Worm (Caenorhabditis elegans) whole organism, late embryonic: ENCODE measurements around the gene K01D12.9.

Experiments used
- C38D4.7 ChIP-seq: fragments of 200-800 bp; sonication (Bioruptor generic); optimal IDR thresholded peaks from 2 replicates; lab custom pipeline; 2018; ENCODE audit warnings: mild to moderate bottlenecking, missing genetic modification characterization, moderate library complexity, missing compliant biosample characterization
- K02D7.2 ChIP-seq: sonication (generic microtip); optimal IDR thresholded peaks from 2 replicates; lab custom pipeline; 2017; ENCODE audit warnings: mild to moderate bottlenecking, missing genetic modification characterization, missing compliant biosample characterization
- Y22D7AL.16 ChIP-seq: sonication (generic microtip); optimal IDR thresholded peaks from 2 replicates; lab custom pipeline; 2016; ENCODE audit warnings: missing genetic modification characterization, missing compliant biosample characterization
- ama-1 ChIP-seq: fragments of 150-350 bp; optimal IDR thresholded peaks from 2 replicates; lab custom pipeline; 2014
- ceh-14 ChIP-seq: sonication (generic microtip); optimal IDR thresholded peaks from 2 replicates; lab custom pipeline; 2016; ENCODE audit warnings: missing genotype, missing genetic modification characterization, missing compliant biosample characterization
- ceh-22 ChIP-seq: sonication (generic microtip); optimal IDR thresholded peaks from 2 replicates; lab custom pipeline; 2017; ENCODE audit warnings: missing biosample characterization, missing genetic modification characterization
- ceh-30 ChIP-seq: fragments of 150-350 bp; optimal IDR thresholded peaks from 2 replicates; lab custom pipeline; 2014; ENCODE audit warnings: missing biosample characterization, missing genetic modification characterization
- ceh-31 ChIP-seq: sonication (generic microtip); optimal IDR thresholded peaks from 2 replicates; lab custom pipeline; 2016; ENCODE audit warnings: missing genetic modification characterization, missing compliant biosample characterization
- ceh-34 ChIP-seq: sonication (generic microtip); optimal IDR thresholded peaks from 2 replicates; lab custom pipeline; 2016; ENCODE audit warnings: mild to moderate bottlenecking, missing genetic modification characterization, missing compliant biosample characterization
- ceh-6 ChIP-seq: fragments of 200-800 bp; sonication (Bioruptor generic); optimal IDR thresholded peaks from 2 replicates; lab custom pipeline; 2018; ENCODE audit warnings: mild to moderate bottlenecking, missing genetic modification characterization, missing compliant biosample characterization
- che-1 ChIP-seq: sonication (generic microtip); optimal IDR thresholded peaks from 2 replicates; lab custom pipeline; 2016; ENCODE audit warnings: mild to moderate bottlenecking, missing genetic modification characterization, missing compliant biosample characterization
- dmd-4 ChIP-seq: sonication (generic microtip); optimal IDR thresholded peaks from 2 replicates; lab custom pipeline; 2016; ENCODE audit warnings: borderline replicate concordance, missing genetic modification characterization, missing compliant biosample characterization
- dve-1 ChIP-seq: sonication (generic microtip); optimal IDR thresholded peaks from 2 replicates; lab custom pipeline; 2017; ENCODE audit warnings: antibody characterized with exemption, mild to moderate bottlenecking, missing genetic modification characterization, missing compliant biosample characterization
- elt-4 ChIP-seq: sonication (generic microtip); optimal IDR thresholded peaks from 2 replicates; lab custom pipeline; 2016; ENCODE audit warnings: missing genetic modification characterization, missing compliant biosample characterization
- eyg-1 ChIP-seq: sonication (generic microtip); optimal IDR thresholded peaks from 2 replicates; lab custom pipeline; 2016; ENCODE audit warnings: missing genotype, missing genetic modification characterization, missing compliant biosample characterization
- fkh-10 ChIP-seq: fragments of 150-350 bp; optimal IDR thresholded peaks from 2 replicates; lab custom pipeline; 2014; ENCODE audit warnings: missing biosample characterization, missing genetic modification reagents, missing genetic modification characterization
- hlh-15 ChIP-seq: sonication (generic microtip); optimal IDR thresholded peaks from 2 replicates; lab custom pipeline; 2016; ENCODE audit warnings: missing genetic modification characterization, missing compliant biosample characterization
- hlh-6 ChIP-seq: sonication (generic microtip); optimal IDR thresholded peaks from 2 replicates; lab custom pipeline; 2016; ENCODE audit warnings: missing genotype, missing genetic modification characterization, missing compliant biosample characterization
- lim-6 ChIP-seq: sonication (generic microtip); optimal IDR thresholded peaks from 2 replicates; lab custom pipeline; 2016; ENCODE audit warnings: missing genetic modification characterization, missing compliant biosample characterization
- nfya-1 ChIP-seq: sonication (generic microtip); optimal IDR thresholded peaks from 2 replicates; lab custom pipeline; 2017; ENCODE audit warnings: missing genetic modification characterization, mild to moderate bottlenecking, missing compliant biosample characterization, antibody characterized with exemption, moderate library complexity
- nhr-11 ChIP-seq: fragments of 150-350 bp; optimal IDR thresholded peaks from 2 replicates; lab custom pipeline; 2014; ENCODE audit warnings: missing biosample characterization, missing genetic modification characterization
- pag-3 ChIP-seq: sonication (generic microtip); optimal IDR thresholded peaks from 2 replicates; lab custom pipeline; 2016; ENCODE audit warnings: missing compliant biosample characterization, missing genetic modification characterization, borderline replicate concordance
- pha-2 ChIP-seq: sonication (generic microtip); optimal IDR thresholded peaks from 2 replicates; lab custom pipeline; 2017; ENCODE audit warnings: mild to moderate bottlenecking, missing genetic modification characterization, missing compliant biosample characterization
- pha-4 ChIP-seq: fragments of 150-350 bp; optimal IDR thresholded peaks from 2 replicates; lab custom pipeline; 2018; ENCODE audit warnings: missing biosample characterization, missing genetic modification reagents, missing genetic modification characterization
- pqm-1 ChIP-seq: sonication (generic microtip); optimal IDR thresholded peaks from 2 replicates; lab custom pipeline; 2016; ENCODE audit warnings: missing genetic modification characterization, missing compliant biosample characterization
- pros-1 ChIP-seq: fragments of 150-350 bp; optimal IDR thresholded peaks from 2 replicates; lab custom pipeline; 2014; ENCODE audit warnings: missing biosample characterization, missing genetic modification reagents, missing genetic modification characterization
- ref-2 ChIP-seq: sonication (generic microtip); optimal IDR thresholded peaks from 2 replicates; lab custom pipeline; 2016; ENCODE audit warnings: missing genetic modification characterization, missing compliant biosample characterization
- sdc-2 ChIP-seq: sonication (generic microtip); optimal IDR thresholded peaks from 2 replicates; lab custom pipeline; 2016; ENCODE audit warnings: missing genotype, missing genetic modification characterization, missing compliant biosample characterization
- syd-9 ChIP-seq: sonication (generic microtip); optimal IDR thresholded peaks from 2 replicates; lab custom pipeline; 2016; ENCODE audit warnings: mild to moderate bottlenecking, missing genetic modification characterization, moderate library complexity, missing compliant biosample characterization
- ttx-3 ChIP-seq: sonication (generic microtip); optimal IDR thresholded peaks from 2 replicates; lab custom pipeline; 2016; ENCODE audit warnings: missing genetic modification reagents, missing genetic modification characterization, missing compliant biosample characterization
- unc-3 ChIP-seq, 2 experiments: fragments of 200-800 bp in 1 of 2; sonication (Bioruptor generic) in 1 of 2; sonication (generic microtip) in 1 of 2; conservative IDR thresholded peaks in 1 of 2; optimal IDR thresholded peaks in 1 of 2; 2 replicates each; pipeline versions ENCODE4 v1.3.6 to Lab custom; 2016 to 2022; ENCODE audit warnings: missing compliant biosample characterization in 2 of 2, missing genetic modification characterization in 2 of 2, missing genetic modification reagents in 1 of 2
- unc-42 ChIP-seq: sonication (generic microtip); optimal IDR thresholded peaks from 2 replicates; lab custom pipeline; 2016; ENCODE audit warnings: missing genotype, missing genetic modification characterization, missing compliant biosample characterization
- unc-86 ChIP-seq: sonication (generic microtip); optimal IDR thresholded peaks from 2 replicates; lab custom pipeline; 2016; ENCODE audit warnings: missing genetic modification characterization, missing compliant biosample characterization
- zip-5 ChIP-seq: sonication (generic microtip); optimal IDR thresholded peaks from 2 replicates; lab custom pipeline; 2016; ENCODE audit warnings: missing genetic modification characterization, missing compliant biosample characterization

Gene K01D12.9

DNA sequence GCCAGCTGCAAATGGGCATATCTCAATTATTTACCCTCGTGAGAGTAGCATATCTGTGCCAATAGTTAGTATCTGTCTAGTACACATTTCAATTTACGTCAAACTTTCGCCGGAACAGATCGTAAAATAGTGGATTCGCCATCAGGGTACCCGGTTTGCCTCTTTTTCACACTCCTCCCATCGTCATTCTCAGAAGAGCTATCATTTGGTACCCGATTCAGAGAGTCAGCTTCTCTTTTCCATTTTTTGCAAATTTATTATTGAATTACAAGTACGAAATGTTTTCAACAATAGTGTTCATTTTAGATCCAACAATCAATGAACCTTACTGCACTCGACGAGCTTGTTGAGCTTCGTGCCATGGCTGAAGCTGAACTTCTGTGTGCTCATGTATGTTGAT is 24.6 kb upstream of the K01D12.9 start, which contains the start of gene C54D10.5:
Gene C54D10.5 (plus strand): TSS at position 301 of the 400 bp plus-strand sequence.
- TF ChIP-seq syd-9 (tag; lab: Kevin White, UChicago) (no peak), dmd-4 (tag; lab: Kevin White, UChicago) (no peak), Y22D7AL.16 (no peak), ceh-6 (GFP tag; lab: Kevin White, UChicago) (no peak), ceh-14 (tag; lab: Kevin White, UChicago) (no peak), eyg-1 (tag; lab: Kevin White, UChicago) (no peak), hlh-15 (tag; lab: Kevin White, UChicago) (no peak), lim-6 (tag; lab: Kevin White, UChicago) (no peak), elt-4 (tag; lab: Kevin White, UChicago) (no peak), ttx-3 (tag; lab: Kevin White, UChicago) (no peak), pros-1 (no peak), C38D4.7 (GFP tag; lab: Kevin White, UChicago) (no peak), nfya-1 (tag; lab: Kevin White, UChicago) (no peak), ceh-30 (tag; lab: Kevin White, UChicago) (no peak), K02D7.2 (no peak)

DNA sequence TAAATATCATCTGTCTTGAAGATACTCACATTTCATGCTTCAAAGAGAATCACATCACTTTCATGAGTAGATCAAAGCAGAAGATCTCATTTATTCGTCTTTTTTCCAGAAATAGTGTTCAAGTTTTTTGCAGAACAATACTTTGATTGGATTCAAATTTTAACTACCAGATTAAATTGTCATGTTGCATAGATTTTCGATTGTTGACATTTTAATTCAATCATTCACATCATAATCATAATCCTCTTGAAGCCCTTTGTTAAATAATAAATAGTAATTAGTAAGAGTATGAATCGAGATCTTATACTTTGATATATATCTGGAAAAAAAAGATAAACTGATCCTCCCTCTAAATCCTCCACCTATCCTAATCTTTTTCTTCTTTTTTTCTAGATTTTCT is 23.4 kb upstream of the K01D12.9 start:
- TF ChIP-seq pha-4 (tag; lab: Kevin White, UChicago) (no peak), C38D4.7 (GFP tag; lab: Kevin White, UChicago) (no peak), ceh-34 (no peak), elt-4 (tag; lab: Kevin White, UChicago) (no peak), ref-2 (tag; lab: Kevin White, UChicago) (no peak), ceh-22 (no peak)

DNA sequence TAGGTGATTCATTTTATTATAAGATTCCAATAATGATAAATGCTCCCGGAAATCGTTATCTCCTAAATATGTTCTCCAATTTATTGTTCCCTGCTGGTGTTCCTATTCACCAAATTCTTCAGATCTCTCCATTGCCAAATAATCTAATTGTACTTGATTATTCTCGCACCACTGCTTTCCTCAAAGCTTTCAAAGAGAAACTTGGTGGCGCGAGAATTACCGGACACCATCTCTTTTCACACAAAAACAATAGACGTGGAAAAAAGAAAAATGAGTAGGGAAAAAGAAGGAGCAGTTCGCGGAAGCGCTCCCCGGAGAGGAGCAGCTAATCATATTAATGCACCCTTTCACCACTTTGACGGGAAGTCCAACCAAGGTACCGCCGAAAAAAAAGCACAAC is 16.9 kb upstream of the K01D12.9 start:
- no peak for TF ChIP-seq ref-2 (tag; lab: Kevin White, UChicago)
- TF ChIP-seq dve-1 (tag; lab: Kevin White, UChicago): no peak
- no peak for TF ChIP-seq pha-2 (tag; lab: Kevin White, UChicago)
- peak; percentile 53 for TF ChIP-seq unc-42 (tag; lab: Kevin White, UChicago)
- TF ChIP-seq fkh-10: no peak
- peak; percentile 62 for TF ChIP-seq ceh-31 (tag; lab: Kevin White, UChicago)
- TF ChIP-seq pqm-1 (tag; lab: Kevin White, UChicago): no peak
- TF ChIP-seq ama-1 (lab: Kevin White, UChicago): no peak

ce11 chrV:12420843-12421242 is 16.4 kb upstream of the K01D12.9 start, which contains the start of gene C54D10.4:
TSS of gene C54D10.4 (minus strand) at chrV:12420943.
- TF ChIP-seq pros-1 (no peak), pag-3 (tag; lab: Kevin White, UChicago) (no peak), ceh-14 (tag; lab: Kevin White, UChicago) (no peak), sdc-2 (tag; lab: Kevin White, UChicago) (no peak), che-1 (tag; lab: Kevin White, UChicago) (no peak), ttx-3 (tag; lab: Kevin White, UChicago) (no peak), ceh-31 (tag; lab: Kevin White, UChicago) (no peak), hlh-6 (no peak), nhr-11 (no peak), ref-2 (tag; lab: Kevin White, UChicago) (no peak), dve-1 (tag; lab: Kevin White, UChicago) (no peak), zip-5 (tag; lab: Kevin White, UChicago) (no peak), unc-86 (tag; lab: Kevin White, UChicago) (no peak), unc-3 (GFP tag; conservative IDR thresholded peaks at IDR 0.05; lab: Robert Waterston, UW) (no peak), unc-3 (tag; optimal IDR thresholded peaks at IDR 0.05; lab: Kevin White, UChicago) (no peak)

DNA sequence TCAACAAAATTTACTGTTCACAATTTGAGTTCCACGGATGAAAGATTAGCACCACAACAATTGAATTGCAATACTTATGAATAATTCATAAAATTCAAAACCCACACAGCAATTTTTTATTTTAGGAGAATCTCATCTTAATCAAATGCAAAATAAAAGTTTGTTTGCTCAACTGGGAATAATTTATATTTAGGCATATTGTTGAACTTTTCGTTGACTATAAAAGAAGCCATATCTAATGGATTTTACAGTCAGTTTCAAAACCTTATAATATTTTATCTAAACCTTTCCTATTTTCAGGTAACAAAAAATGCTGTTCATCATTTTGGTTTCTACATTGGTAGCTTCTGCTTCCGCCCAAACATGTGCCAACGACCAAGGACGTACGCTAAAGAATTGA is 13.8 kb upstream of the K01D12.9 start, which contains the start of gene C54D10.3:
Gene C54D10.3 (plus strand): TSS at position 301 of the 400 bp plus-strand sequence.
- no peak for TF ChIP-seq nfya-1 (tag; lab: Kevin White, UChicago)
